Fruit fly (Drosophila melanogaster) whole organism, adult: ENCODE results near the gene CG7006.

Source experiments
- CG12768 ChIP-seq: fragments of 200-800 bp; sonication (Bioruptor generic); optimal IDR thresholded peaks from 2 replicates; lab custom pipeline; 2017; ENCODE audit warnings: missing biosample characterization, missing genetic modification characterization, mild to moderate bottlenecking, moderate library complexity, missing genetic modification reagents
- CG33017 ChIP-seq: fragments of 200-800 bp; sonication (Bioruptor generic); optimal IDR thresholded peaks from 2 replicates; lab custom pipeline; 2018; ENCODE audit warnings: missing biosample characterization, mild to moderate bottlenecking, missing genetic modification characterization, moderate library complexity
- CG7101 ChIP-seq: fragments of 200-800 bp; sonication (Bioruptor generic); optimal IDR thresholded peaks from 2 replicates; lab custom pipeline; 2018; ENCODE audit warnings: missing biosample characterization, mild to moderate bottlenecking, missing genetic modification characterization, moderate library complexity
- Clk ChIP-seq: fragments of 200-800 bp; sonication (Bioruptor generic); optimal IDR thresholded peaks from 2 replicates; lab custom pipeline; 2017; ENCODE audit warnings: missing biosample characterization, missing genetic modification characterization

dm6 chr3R:24816993-24817854, 33.2 kb upstream of the CG7006 start, which contains the start of the genes CG5808 and Saf-B:
- TF ChIP-seq CG7101 (tag; lab: Kevin White, UChicago) (no peak), CG12768 (GFP tag; lab: Kevin White, UChicago) (peak; percentile 38), CG33017 (no peak), Clk (no peak)
